Worm (Caenorhabditis elegans): ENCODE results near the gene ptr-20.

DNA sequence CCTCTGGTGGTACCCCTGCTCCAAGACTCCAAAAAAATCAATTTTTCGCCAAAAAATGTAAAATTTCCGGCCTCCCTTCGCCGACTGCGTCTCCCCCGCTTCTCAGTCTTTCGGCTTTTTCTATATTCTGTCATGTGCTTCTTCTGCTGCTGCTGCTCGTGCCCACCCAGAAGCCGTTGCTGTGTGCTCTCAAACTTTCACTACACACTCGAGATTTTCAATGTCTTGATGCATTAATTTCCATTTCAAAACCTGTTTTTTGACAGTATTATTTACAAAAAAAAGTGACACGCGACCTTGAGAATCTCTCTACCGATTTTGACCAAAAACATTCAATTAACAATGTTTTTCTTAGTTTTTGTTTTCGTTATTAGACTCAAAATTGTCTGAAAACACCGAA, 51.3 kb downstream of the ptr-20 start:
- no peak for TF ChIP-seq mep-1 (tag; optimal IDR thresholded peaks at IDR 0.05)
- TF ChIP-seq nhr-237 (tag; optimal IDR thresholded peaks at IDR 0.05): no peak
- no peak for TF ChIP-seq pha-4 (tag; optimal IDR thresholded peaks at IDR 0.05)
- TF ChIP-seq lin-13 (tag; optimal IDR thresholded peaks at IDR 0.05): no peak
- TF ChIP-seq unc-62 (GFP tag; optimal IDR thresholded peaks at IDR 0.05): no peak
- TF ChIP-seq elt-1 (tag; optimal IDR thresholded peaks at IDR 0.05; ENCODE audit: borderline replicate concordance, insufficient read depth): no peak
- no peak for TF ChIP-seq snpc-4 (tag; optimal IDR thresholded peaks at IDR 0.05)
- no peak for TF ChIP-seq ztf-11 (tag; optimal IDR thresholded peaks at IDR 0.05)
- no peak for TF ChIP-seq lin-32 (GFP tag; optimal IDR thresholded peaks at IDR 0.05)
- TF ChIP-seq nhr-28 (tag; optimal IDR thresholded peaks at IDR 0.05): no peak
- TF ChIP-seq unc-39 (tag; optimal IDR thresholded peaks at IDR 0.05): no peak
- no peak for TF ChIP-seq hlh-1 (tag; optimal IDR thresholded peaks at IDR 0.05)
- TF ChIP-seq nhr-12 (tag; optimal IDR thresholded peaks at IDR 0.05): no peak
- no peak for TF ChIP-seq ces-1 (GFP tag; optimal IDR thresholded peaks at IDR 0.05)

All from whole organism, mixed stage, embryonic.